Worm (Caenorhabditis elegans) whole organism, L4 larva: ENCODE measurements around the gene C41C4.9.
A peak's percentile ranks its signal among the peaks of the same experiment; 100 is the strongest.

Experiments
- R02D3.7 ChIP-seq: fragments of 150-350 bp; sonication (generic microtip); optimal IDR thresholded peaks from 3 replicates; lab custom pipeline; 2014; ENCODE audit warnings: missing biosample characterization, missing genetic modification characterization
- ama-1 ChIP-seq: fragments of 150-350 bp; optimal IDR thresholded peaks from 2 replicates; lab custom pipeline; 2014; ENCODE audit warnings: inconsistent platforms, mixed read lengths
- egl-27 ChIP-seq: sonication (generic microtip); optimal IDR thresholded peaks from 3 replicates; lab custom pipeline; 2017; ENCODE audit warnings: missing biosample characterization, missing genetic modification reagents, missing genetic modification characterization
- mdt-29 ChIP-seq: fragments of 200-800 bp; sonication (Bioruptor generic); IDR thresholded peaks from 2 replicates; pipeline ENCODE4 v1.3.6; 2022; ENCODE audit warnings: missing genetic modification reagents, missing genetic modification characterization, missing compliant biosample characterization
- mep-1 ChIP-seq: fragments of 150-350 bp; sonication (generic microtip); optimal IDR thresholded peaks from 3 replicates; lab custom pipeline; 2014; ENCODE audit warnings: missing biosample characterization, missing genetic modification characterization
- nhr-11 ChIP-seq: fragments of 150-350 bp; optimal IDR thresholded peaks from 2 replicates; lab custom pipeline; 2014; ENCODE audit warnings: missing biosample characterization, missing genetic modification characterization
- nhr-237 ChIP-seq: sonication (generic microtip); optimal IDR thresholded peaks from 2 replicates; lab custom pipeline; 2017; ENCODE audit warnings: missing biosample characterization, missing genetic modification characterization
- nhr-25 ChIP-seq: sonication (generic microtip); optimal IDR thresholded peaks from 2 replicates; lab custom pipeline; 2017; ENCODE audit warnings: missing genetic modification characterization, mild to moderate bottlenecking, missing compliant biosample characterization, antibody characterized with exemption, moderate library complexity, borderline replicate concordance; ENCODE audit not compliant: insufficient read depth
- unc-39 ChIP-seq: sonication (generic microtip); optimal IDR thresholded peaks from 2 replicates; lab custom pipeline; 2017; ENCODE audit warnings: missing biosample characterization, missing genetic modification characterization
- unc-62 ChIP-seq, 3 experiments: fragments of 150-350 bp in 1 of 3; sonication (generic microtip); optimal IDR thresholded peaks in 2 of 3; peaks in 1 of 3; 1 replicate in 1 of 3; 2 replicates in 2 of 3; lab custom pipeline; 2014 to 2017; ENCODE audit warnings: missing biosample characterization in 3 of 3, missing genetic modification characterization in 3 of 3, missing genetic modification reagents in 3 of 3, missing genotype in 1 of 3

ce11 chrII:8129040-8129387 lies 21.6 kb downstream of the C41C4.9 start:
- no peak for TF ChIP-seq R02D3.7 (tag; lab: Kevin White, UChicago)
- TF ChIP-seq nhr-237 (tag; lab: Kevin White, UChicago), result no peak
- TF ChIP-seq mep-1 (tag; lab: Kevin White, UChicago), result peak; percentile 56
- TF ChIP-seq egl-27 (tag; lab: Kevin White, UChicago), result no peak
- TF ChIP-seq nhr-25 (tag; lab: Kevin White, UChicago), result no peak
- TF ChIP-seq mdt-29 (GFP tag; lab: Robert Waterston, UW), result no peak
- no peak for TF ChIP-seq unc-39 (tag; lab: Kevin White, UChicago)
- no peak for TF ChIP-seq unc-62 (GFP tag; optimal IDR thresholded peaks at IDR 0.05 in 1 of 2; lab: Kevin White, UChicago)
- TF ChIP-seq unc-62 (tag; optimal IDR thresholded peaks at IDR 0.05; lab: Kevin White, UChicago), result no peak
- no peak for TF ChIP-seq nhr-11 (tag; lab: Kevin White, UChicago)
- TF ChIP-seq ama-1 (lab: Kevin White, UChicago), result no peak
